Worm (Caenorhabditis elegans) whole organism, L4/young adult: Measurements from ENCODE around the gene F53E10.5.

Experiments
- dao-5 ChIP-seq: sonication (generic microtip); optimal IDR thresholded peaks from 2 replicates; lab custom pipeline; 2016; ENCODE audit warnings: missing genotype, missing genetic modification characterization, moderate library complexity, missing compliant biosample characterization
- him-1 ChIP-seq: sonication (generic microtip); optimal IDR thresholded peaks from 2 replicates; lab custom pipeline; 2016; ENCODE audit warnings: missing genotype, missing genetic modification reagents, missing genetic modification characterization, missing compliant biosample characterization

DNA sequence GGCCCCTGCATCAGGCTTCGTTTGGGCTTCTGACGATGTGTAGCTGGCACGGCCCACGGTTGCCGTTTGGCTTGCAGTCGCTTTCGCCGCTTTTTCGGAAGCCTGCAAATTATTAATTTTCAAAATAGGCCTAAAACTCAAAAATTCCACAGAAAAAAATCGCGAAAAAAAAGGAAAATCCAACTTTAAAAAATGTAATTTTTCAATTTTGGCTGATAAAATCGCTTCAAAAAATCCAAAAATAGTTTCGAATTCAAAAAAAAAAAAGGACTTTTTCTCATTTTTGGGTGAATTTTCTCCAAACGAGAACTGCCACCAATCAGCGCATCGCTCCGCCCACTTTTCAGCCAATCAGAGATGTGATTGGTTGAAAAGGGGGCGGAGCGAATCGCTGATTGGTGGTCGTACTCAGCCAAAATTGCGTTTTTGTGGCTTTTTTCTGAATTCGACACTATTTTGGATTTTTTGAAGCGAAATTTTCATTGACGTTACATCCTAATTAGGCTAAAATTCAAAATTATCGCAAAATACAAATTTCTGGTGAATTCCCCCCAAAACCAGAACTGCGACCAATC lies 48.6 kb upstream of the F53E10.5 start:
- TF ChIP-seq him-1 (tag; lab: Kevin White, UChicago) (no peak), dao-5 (tag; lab: Kevin White, UChicago) (no peak)
